Fruit fly (Drosophila melanogaster) whole organism, prepupa: ENCODE results near the gene Dbp73D.

Experiments
- Blimp-1 ChIP-seq: fragments of 200-800 bp; sonication (Bioruptor generic); optimal IDR thresholded peaks from 3 replicates; lab custom pipeline; 2017; ENCODE audit warnings: missing biosample characterization, missing genetic modification characterization, mild to moderate bottlenecking, moderate library complexity, missing genetic modification reagents
- CG10631 ChIP-seq: fragments of 200-800 bp; sonication (Bioruptor generic); optimal IDR thresholded peaks from 2 replicates; lab custom pipeline; 2016; ENCODE audit warnings: missing biosample characterization, missing genetic modification characterization
- CG10669 ChIP-seq: fragments of 200-800 bp; sonication (Bioruptor generic); optimal IDR thresholded peaks from 3 replicates; lab custom pipeline; 2018; ENCODE audit warnings: missing biosample characterization, mild to moderate bottlenecking, missing genetic modification characterization, moderate library complexity
- CG11294 ChIP-seq: fragments of 200-800 bp; sonication (Bioruptor generic); IDR thresholded peaks from 2 replicates; pipeline ENCODE4 v1.3.6; 2022; ENCODE audit warnings: missing biosample characterization, missing genetic modification characterization
- CG15336 ChIP-seq: fragments of 200-800 bp; sonication (Bioruptor generic); IDR thresholded peaks from 2 replicates; pipeline ENCODE4 v1.3.6; 2022; ENCODE audit warnings: missing biosample characterization, missing genetic modification characterization
- CG16779 ChIP-seq: fragments of 200-800 bp; sonication (Bioruptor generic); optimal IDR thresholded peaks from 3 replicates; lab custom pipeline; 2017; ENCODE audit warnings: missing biosample characterization, mild to moderate bottlenecking, missing genetic modification characterization
- CG3032 ChIP-seq: fragments of 200-800 bp; optimal IDR thresholded peaks from 2 replicates; lab custom pipeline; 2019; ENCODE audit warnings: missing biosample characterization, mild to moderate bottlenecking, missing genetic modification characterization, moderate library complexity
- CG31627 ChIP-seq: fragments of 200-800 bp; sonication (Bioruptor generic); optimal IDR thresholded peaks from 3 replicates; lab custom pipeline; 2016; ENCODE audit warnings: missing biosample characterization, missing genetic modification characterization
- CG32006 ChIP-seq: fragments of 200-800 bp; sonication (Bioruptor generic); optimal IDR thresholded peaks from 3 replicates; lab custom pipeline; 2017; ENCODE audit warnings: missing biosample characterization, mild to moderate bottlenecking, missing genetic modification characterization
- CG34406 ChIP-seq: fragments of 200-800 bp; sonication (Bioruptor generic); optimal IDR thresholded peaks from 3 replicates; lab custom pipeline; 2016; ENCODE audit warnings: missing biosample characterization, missing genetic modification characterization
- CG3919 ChIP-seq: fragments of 200-800 bp; sonication (Bioruptor generic); optimal IDR thresholded peaks from 3 replicates; lab custom pipeline; 2016; ENCODE audit warnings: missing biosample characterization, missing genetic modification characterization
- CG6163 ChIP-seq: fragments of 200-800 bp; sonication (Bioruptor generic); IDR thresholded peaks from 3 replicates; pipeline ENCODE4 v1.3.6; 2022; ENCODE audit warnings: missing biosample characterization, missing genetic modification characterization
- CG6276 ChIP-seq: fragments of 200-800 bp; sonication (Bioruptor generic); optimal IDR thresholded peaks from 2 replicates; lab custom pipeline; 2017; ENCODE audit warnings: missing biosample characterization, mild to moderate bottlenecking, missing genetic modification characterization
- CG6808 ChIP-seq: fragments of 200-800 bp; sonication (Bioruptor generic); optimal IDR thresholded peaks from 3 replicates; lab custom pipeline; 2017; ENCODE audit warnings: missing biosample characterization, missing genetic modification characterization, mild to moderate bottlenecking, moderate library complexity, missing genetic modification reagents
- CG7368 ChIP-seq: fragments of 200-800 bp; sonication (Bioruptor generic); optimal IDR thresholded peaks from 3 replicates; lab custom pipeline; 2016; ENCODE audit warnings: missing biosample characterization, missing genetic modification characterization
- CG8119 ChIP-seq: fragments of 200-800 bp; sonication (Bioruptor generic); IDR thresholded peaks from 3 replicates; pipeline ENCODE4 v1.3.6; 2022; ENCODE audit warnings: missing biosample characterization, missing genetic modification characterization
- CG8319 ChIP-seq: fragments of 200-800 bp; sonication (Bioruptor generic); optimal IDR thresholded peaks from 3 replicates; lab custom pipeline; 2016; ENCODE audit warnings: missing biosample characterization, missing genetic modification characterization
- CG8632 ChIP-seq: fragments of 200-800 bp; sonication (Bioruptor generic); optimal IDR thresholded peaks from 3 replicates; lab custom pipeline; 2016; ENCODE audit warnings: missing biosample characterization, missing genetic modification characterization
- CG9139 ChIP-seq: fragments of 200-800 bp; sonication (Bioruptor generic); optimal IDR thresholded peaks from 3 replicates; lab custom pipeline; 2017; ENCODE audit warnings: missing biosample characterization, mild to moderate bottlenecking, missing genetic modification characterization
- Eip78C ChIP-seq: fragments of 200-800 bp; sonication (Bioruptor generic); peaks from one replicate; lab custom pipeline; 2016; ENCODE audit warnings: missing biosample characterization, missing genetic modification characterization
- Eip93F ChIP-seq: fragments of 200-800 bp; sonication (Bioruptor generic); optimal IDR thresholded peaks from 2 replicates; lab custom pipeline; 2016; ENCODE audit warnings: missing biosample characterization, mild to moderate bottlenecking, missing genetic modification characterization
- Ets21C ChIP-seq: fragments of 200-800 bp; sonication (Bioruptor generic); optimal IDR thresholded peaks from 3 replicates; lab custom pipeline; 2016; ENCODE audit warnings: missing biosample characterization, missing genetic modification characterization
- Hr38 ChIP-seq: sonication (Bioruptor generic); optimal IDR thresholded peaks from 2 replicates; lab custom pipeline; 2016; ENCODE audit warnings: missing biosample characterization, missing genetic modification characterization
- Hr39 ChIP-seq: fragments of 200-800 bp; sonication (Bioruptor generic); optimal IDR thresholded peaks from 2 replicates; lab custom pipeline; 2016; ENCODE audit warnings: missing biosample characterization, missing genetic modification characterization
- Lpt ChIP-seq: fragments of 200-800 bp; sonication (Bioruptor generic); optimal IDR thresholded peaks from 3 replicates; lab custom pipeline; 2016; ENCODE audit warnings: missing biosample characterization, missing genetic modification characterization
- OdsH ChIP-seq: fragments of 200-800 bp; sonication (Bioruptor generic); optimal IDR thresholded peaks from 3 replicates; lab custom pipeline; 2016; ENCODE audit warnings: missing biosample characterization, missing genetic modification characterization
- Smox ChIP-seq: fragments of 200-800 bp; sonication (Bioruptor generic); optimal IDR thresholded peaks from 3 replicates; lab custom pipeline; 2016; ENCODE audit warnings: missing biosample characterization, missing genetic modification characterization
- Sox102F ChIP-seq: fragments of 200-800 bp; sonication (Bioruptor generic); optimal IDR thresholded peaks from 2 replicates; lab custom pipeline; 2016; ENCODE audit warnings: missing biosample characterization, mild to moderate bottlenecking, missing genetic modification characterization
- Sox14 ChIP-seq: fragments of 200-800 bp; sonication (Bioruptor generic); optimal IDR thresholded peaks from 3 replicates; lab custom pipeline; 2016; ENCODE audit warnings: missing biosample characterization, missing genetic modification characterization
- Sox15 ChIP-seq: fragments of 200-800 bp; sonication (Bioruptor generic); optimal IDR thresholded peaks from 3 replicates; lab custom pipeline; 2016; ENCODE audit warnings: missing biosample characterization, missing genetic modification characterization
- achi ChIP-seq: fragments of 200-800 bp; sonication (Bioruptor generic); optimal IDR thresholded peaks from 3 replicates; lab custom pipeline; 2016; ENCODE audit warnings: missing biosample characterization, missing genetic modification characterization
- acj6 ChIP-seq: fragments of 200-800 bp; sonication (Bioruptor generic); optimal IDR thresholded peaks from 3 replicates; lab custom pipeline; 2016; ENCODE audit warnings: missing biosample characterization, missing genetic modification characterization
- cyc ChIP-seq: fragments of 200-800 bp; sonication (Bioruptor generic); optimal IDR thresholded peaks from 3 replicates; lab custom pipeline; 2016; ENCODE audit warnings: missing biosample characterization, missing genetic modification characterization
- dac ChIP-seq: fragments of 200-800 bp; sonication (Bioruptor generic); optimal IDR thresholded peaks from 2 replicates; lab custom pipeline; 2017; ENCODE audit warnings: missing biosample characterization, mild to moderate bottlenecking, missing genetic modification characterization
- dsx ChIP-seq: fragments of 200-800 bp; optimal IDR thresholded peaks from 3 replicates; lab custom pipeline; 2019; ENCODE audit warnings: missing biosample characterization, mild to moderate bottlenecking, missing genetic modification characterization, moderate library complexity; ENCODE audit not compliant: poor library complexity, severe bottlenecking
- eg ChIP-seq: fragments of 200-800 bp; sonication (Bioruptor generic); IDR thresholded peaks from 3 replicates; pipeline ENCODE4 v1.3.6; 2022; ENCODE audit warnings: missing biosample characterization, missing genetic modification characterization
- esn ChIP-seq: fragments of 200-800 bp; sonication (Bioruptor generic); optimal IDR thresholded peaks from 2 replicates; lab custom pipeline; 2016; ENCODE audit warnings: missing biosample characterization, mild to moderate bottlenecking, missing genetic modification characterization, moderate library complexity
- fd59A ChIP-seq: fragments of 200-800 bp; sonication (Bioruptor generic); optimal IDR thresholded peaks from 2 replicates; lab custom pipeline; 2017; ENCODE audit warnings: missing biosample characterization, mild to moderate bottlenecking, missing genetic modification characterization, missing genetic modification reagents
- fd85E ChIP-seq: fragments of 200-800 bp; sonication (Bioruptor generic); optimal IDR thresholded peaks from 3 replicates; lab custom pipeline; 2016; ENCODE audit warnings: missing biosample characterization, missing genetic modification characterization
- fkh ChIP-seq: fragments of 200-800 bp; sonication (Bioruptor generic); optimal IDR thresholded peaks from 3 replicates; lab custom pipeline; 2017; ENCODE audit warnings: missing biosample characterization, mild to moderate bottlenecking, missing genetic modification characterization, moderate library complexity
- lz ChIP-seq: fragments of 200-800 bp; sonication (Bioruptor generic); optimal IDR thresholded peaks from 3 replicates; lab custom pipeline; 2016; ENCODE audit warnings: missing biosample characterization, missing genetic modification characterization
- pdm3 ChIP-seq: fragments of 200-800 bp; sonication (Bioruptor generic); optimal IDR thresholded peaks from 3 replicates; lab custom pipeline; 2016; ENCODE audit warnings: missing biosample characterization, missing genetic modification characterization
- salr ChIP-seq, 2 experiments: fragments of 200-800 bp; sonication (Bioruptor generic); optimal IDR thresholded peaks; 3 replicates each; lab custom pipeline; 2016 to 2018; ENCODE audit warnings: missing biosample characterization in 2 of 2, missing genetic modification characterization in 2 of 2, mild to moderate bottlenecking in 1 of 2
- ss ChIP-seq, 2 experiments: fragments of 200-800 bp; sonication (Bioruptor generic); optimal IDR thresholded peaks; 2 replicates in 1 of 2; 3 replicates in 1 of 2; lab custom pipeline; 2017 to 2018; ENCODE audit warnings: mild to moderate bottlenecking in 2 of 2, missing biosample characterization in 2 of 2, missing genetic modification characterization in 2 of 2, moderate library complexity in 1 of 2
- svp ChIP-seq: fragments of 200-800 bp; sonication (Bioruptor generic); peaks from one replicate; lab custom pipeline; 2016; ENCODE audit warnings: missing biosample characterization, missing genetic modification characterization
- topi ChIP-seq: fragments of 200-800 bp; sonication (Bioruptor generic); optimal IDR thresholded peaks from 3 replicates; lab custom pipeline; 2016; ENCODE audit warnings: missing biosample characterization, missing genetic modification characterization
- vri ChIP-seq: fragments of 200-800 bp; sonication (Bioruptor generic); optimal IDR thresholded peaks from 3 replicates; lab custom pipeline; 2016; ENCODE audit warnings: missing biosample characterization, mild to moderate bottlenecking, missing genetic modification characterization

The Dbp73D gene

dm6 chr3L:16759483-16759882, 28.9 kb upstream of the Dbp73D start (continued):
- TF ChIP-seq Eip93F (no peak), pdm3 (peak; percentile 10), CG8119 (peak; percentile 66), CG6808 (GFP tag; lab: Kevin White, UChicago) (peak; percentile 7), acj6 (GFP tag; lab: Kevin White, UChicago) (peak; percentile 15), CG6276 (GFP tag; lab: Kevin White, UChicago) (peak; percentile 14), Ets21C (GFP tag; lab: Kevin White, UChicago) (no peak), svp (GFP tag; lab: Kevin White, UChicago) (peak; percentile 32), CG15336 (GFP tag; lab: Robert Waterston, UW) (peak; percentile 55), OdsH (GFP tag; lab: Kevin White, UChicago) (no peak), esn (no peak), lz (GFP tag; lab: Kevin White, UChicago) (no peak), CG34406 (GFP tag; lab: Kevin White, UChicago) (no peak), CG10669 (GFP tag; lab: Kevin White, UChicago) (peak; percentile 20), topi (GFP tag; lab: Kevin White, UChicago) (no peak), CG3032 (tag; lab: Kevin White, UChicago) (peak; percentile 56), Hr39 (GFP tag; lab: Kevin White, UChicago) (no peak), eg (GFP tag; lab: Robert Waterston, UW) (no peak), fkh (GFP tag; lab: Kevin White, UChicago) (no peak), Sox14 (GFP tag; lab: Kevin White, UChicago) (no peak), CG32006 (GFP tag; lab: Kevin White, UChicago) (peak; percentile 67), CG8632 (GFP tag; lab: Kevin White, UChicago) (no peak), fd85E (GFP tag; lab: Kevin White, UChicago) (no peak), Lpt (no peak), dsx (GFP tag; lab: Kevin White, UChicago) (peak; percentile 29), cyc (GFP tag; lab: Kevin White, UChicago) (no peak), Smox (GFP tag; lab: Kevin White, UChicago) (no peak), CG16779 (tag; lab: Kevin White, UChicago) (no peak), Sox15 (GFP tag; lab: Kevin White, UChicago) (no peak), CG7368 (GFP tag; lab: Kevin White, UChicago) (no peak), ss (GFP tag; optimal IDR thresholded peaks at IDR 0.05; lab: Kevin White, UChicago) (peak in 1 of 2 experiments; percentile 15), Sox102F (GFP tag; lab: Kevin White, UChicago) (no peak), CG6163 (0 out of 3 replicates have a peak, but pooled peaks have one; percentile 11), fd59A (peak; percentile 30), dac (GFP tag; lab: Kevin White, UChicago) (no peak), CG3919 (GFP tag; lab: Kevin White, UChicago) (peak; percentile 5), CG8319 (GFP tag; lab: Kevin White, UChicago) (no peak)

dm6 chr3L:16758504-16759109, 28.0 kb upstream of the Dbp73D start:
- TF ChIP-seq CG7368 (GFP tag; lab: Kevin White, UChicago): peak; percentile 68
- peak; percentile 98 for TF ChIP-seq Eip78C (GFP tag; lab: Kevin White, UChicago)
- TF ChIP-seq dsx (GFP tag; lab: Kevin White, UChicago): peak; percentile 86
- peak; percentile 61 for TF ChIP-seq Sox15 (GFP tag; lab: Kevin White, UChicago)
- peak; percentile 82 for TF ChIP-seq CG10631 (GFP tag; lab: Kevin White, UChicago)
- peak; percentile 74 for TF ChIP-seq fd59A
- peak; percentile 87 for TF ChIP-seq CG15336 (GFP tag; lab: Robert Waterston, UW)
- TF ChIP-seq Sox102F (GFP tag; lab: Kevin White, UChicago): peak; percentile 63
- peak; percentile 47 for TF ChIP-seq fd85E (GFP tag; lab: Kevin White, UChicago)
- peak; percentile 79 for TF ChIP-seq Sox14 (GFP tag; lab: Kevin White, UChicago)
- no peak for TF ChIP-seq fkh (GFP tag; lab: Kevin White, UChicago)
- TF ChIP-seq lz (GFP tag; lab: Kevin White, UChicago): peak; percentile 73
- TF ChIP-seq CG8319 (GFP tag; lab: Kevin White, UChicago): peak; percentile 47
- TF ChIP-seq CG11294 (GFP tag; lab: Robert Waterston, UW): peak; percentile 46
- peak; percentile 89 for TF ChIP-seq CG9139 (GFP tag; lab: Kevin White, UChicago)
- TF ChIP-seq achi (GFP tag; lab: Kevin White, UChicago): peak; percentile 79
- TF ChIP-seq OdsH (GFP tag; lab: Kevin White, UChicago): peak; percentile 82
- peak; percentile 94 for TF ChIP-seq svp (GFP tag; lab: Kevin White, UChicago)
- peak; percentile 80 for TF ChIP-seq cyc (GFP tag; lab: Kevin White, UChicago)
- TF ChIP-seq CG31627 (GFP tag; lab: Kevin White, UChicago): peak; percentile 60
- no peak for TF ChIP-seq Hr38 (GFP tag; lab: Kevin White, UChicago)
- TF ChIP-seq topi (GFP tag; lab: Kevin White, UChicago): peak; percentile 82
- TF ChIP-seq salr (GFP tag; optimal IDR thresholded peaks at IDR 0.05; lab: Kevin White, UChicago): peak; percentile 70 to 71
- TF ChIP-seq vri (GFP tag; lab: Kevin White, UChicago): peak; percentile 30
- TF ChIP-seq Blimp-1 (GFP tag; lab: Kevin White, UChicago): peak; percentile 53
- peak; percentile 69 for TF ChIP-seq CG34406 (GFP tag; lab: Kevin White, UChicago)
- TF ChIP-seq pdm3: peak; percentile 82
